Worm (Caenorhabditis elegans) whole organism, L4 larva: ENCODE measurements around the gene cku-80.
"Not testable (repeated sequence)": the region's sequence is repeated elsewhere in the genome, so short reads cannot be mapped to it uniquely, and the experiment has no call there.

Source experiments
- F44E2.7 ChIP-seq: fragments of 200-800 bp; sonication (Bioruptor generic); IDR thresholded peaks from 2 replicates; pipeline ENCODE4 v2.1.2; 2022; ENCODE audit warnings: missing genetic modification characterization, missing compliant biosample characterization
- T26A8.4 ChIP-seq: fragments of 200-800 bp; sonication (Bioruptor generic); IDR thresholded peaks from 2 replicates; pipeline ENCODE4 v1.3.6; 2022; ENCODE audit warnings: missing genetic modification characterization, missing compliant biosample characterization
- Y48G9A.11 ChIP-seq: fragments of 200-800 bp; sonication (Bioruptor generic); IDR thresholded peaks from 2 replicates; pipeline ENCODE4 v1.3.6; 2022; ENCODE audit warnings: missing genetic modification reagents, missing genetic modification characterization, missing compliant biosample characterization
- Y5F2A.4 ChIP-seq: fragments of 200-800 bp; sonication (Bioruptor generic); optimal IDR thresholded peaks from 2 replicates; lab custom pipeline; 2018; ENCODE audit warnings: mild to moderate bottlenecking, missing genetic modification characterization, missing compliant biosample characterization
- arid-1 ChIP-seq: fragments of 200-800 bp; sonication (Bioruptor generic); conservative IDR thresholded peaks from 2 replicates; pipeline ENCODE4 v1.3.6; 2022; ENCODE audit warnings: missing genetic modification reagents, missing genetic modification characterization, missing compliant biosample characterization
- ceh-20 ChIP-seq: fragments of 200-800 bp; sonication (Bioruptor generic); IDR thresholded peaks from 2 replicates; pipeline ENCODE4 v1.3.6; 2022; ENCODE audit warnings: missing genetic modification reagents, missing genetic modification characterization, missing compliant biosample characterization
- ceh-32 ChIP-seq: sonication (generic microtip); optimal IDR thresholded peaks from 2 replicates; lab custom pipeline; 2016; ENCODE audit warnings: mild to moderate bottlenecking, missing genetic modification characterization, missing compliant biosample characterization; ENCODE audit not compliant: poor library complexity
- ceh-82 ChIP-seq: sonication (generic microtip); optimal IDR thresholded peaks from 2 replicates; lab custom pipeline; 2017; ENCODE audit warnings: missing biosample characterization, missing genetic modification characterization
- daf-16 ChIP-seq, 3 experiments: sonication (generic microtip); optimal IDR thresholded peaks; 2 replicates each; lab custom pipeline; 2016 to 2017; ENCODE audit warnings: missing genetic modification characterization in 3 of 3, missing genetic modification reagents in 3 of 3, mild to moderate bottlenecking in 2 of 3, missing compliant biosample characterization in 2 of 3, missing biosample characterization in 1 of 3, moderate library complexity in 1 of 3
- daf-19 ChIP-seq: fragments of 200-800 bp; sonication (Bioruptor generic); conservative IDR thresholded peaks from 2 replicates; pipeline ENCODE4 v1.3.6; 2022; ENCODE audit warnings: missing genetic modification characterization, missing compliant biosample characterization
- dmd-8 ChIP-seq: fragments of 200-800 bp; sonication (Bioruptor generic); IDR thresholded peaks from 2 replicates; pipeline ENCODE4 v1.3.6; 2022; ENCODE audit warnings: missing genetic modification characterization, missing compliant biosample characterization
- dmd-9 ChIP-seq: fragments of 200-800 bp; sonication (Bioruptor generic); IDR thresholded peaks from 2 replicates; pipeline ENCODE4 v1.3.6; 2022; ENCODE audit warnings: missing genetic modification reagents, missing genetic modification characterization, missing compliant biosample characterization
- dpl-1 ChIP-seq: fragments of 150-350 bp; optimal IDR thresholded peaks from 2 replicates; lab custom pipeline; 2014; ENCODE audit warnings: missing biosample characterization, missing genetic modification reagents, missing genetic modification characterization
- duxl-1 ChIP-seq: sonication (generic microtip); optimal IDR thresholded peaks from 2 replicates; lab custom pipeline; 2016; ENCODE audit warnings: mild to moderate bottlenecking, missing genetic modification characterization, moderate library complexity, missing compliant biosample characterization; ENCODE audit not compliant: poor library complexity
- dve-1 ChIP-seq: sonication (generic microtip); optimal IDR thresholded peaks from 2 replicates; lab custom pipeline; 2017; ENCODE audit warnings: antibody characterized with exemption, mild to moderate bottlenecking, missing genetic modification characterization, missing compliant biosample characterization; ENCODE audit not compliant: insufficient read depth
- egl-43 ChIP-seq: fragments of 200-800 bp; sonication (Bioruptor generic); IDR thresholded peaks from 2 replicates; pipeline ENCODE4 v1.3.6; 2022; ENCODE audit warnings: missing genetic modification reagents, missing genetic modification characterization, missing compliant biosample characterization
- fkh-10 ChIP-seq: fragments of 150-350 bp; optimal IDR thresholded peaks from 2 replicates; lab custom pipeline; 2014; ENCODE audit warnings: missing biosample characterization, missing genetic modification reagents, missing genetic modification characterization
- hlh-11 ChIP-seq: fragments of 200-800 bp; sonication (Bioruptor generic); optimal IDR thresholded peaks from 2 replicates; lab custom pipeline; 2018; ENCODE audit warnings: mild to moderate bottlenecking, missing genetic modification characterization, missing compliant biosample characterization
- hlh-30 ChIP-seq: sonication (generic microtip); optimal IDR thresholded peaks from 2 replicates; lab custom pipeline; 2017; ENCODE audit warnings: antibody characterized with exemption, mild to moderate bottlenecking, missing genetic modification characterization, missing compliant biosample characterization; ENCODE audit not compliant: insufficient read depth
- lin-15B ChIP-seq: fragments of 150-350 bp; sonication (generic microtip); optimal IDR thresholded peaks from 3 replicates; lab custom pipeline; 2014; ENCODE audit warnings: missing biosample characterization, missing genetic modification characterization
- lin-38 ChIP-seq: fragments of 200-800 bp; sonication (Bioruptor generic); IDR thresholded peaks from 2 replicates; pipeline ENCODE4 v1.3.6; 2022; ENCODE audit warnings: missing genetic modification reagents, missing genetic modification characterization, missing compliant biosample characterization
- lin-39 ChIP-seq: fragments of 150-350 bp; optimal IDR thresholded peaks from 2 replicates; lab custom pipeline; 2014; ENCODE audit warnings: missing biosample characterization, missing genetic modification reagents, missing genetic modification characterization
- mdl-1 ChIP-seq, 2 experiments: fragments of 150-350 bp in 1 of 2; sonication (generic microtip) in 1 of 2; optimal IDR thresholded peaks; 2 replicates each; lab custom pipeline; 2014 to 2017; ENCODE audit warnings: missing biosample characterization in 2 of 2, missing genetic modification characterization in 2 of 2
- mes-2 ChIP-seq: sonication (generic microtip); optimal IDR thresholded peaks from 2 replicates; lab custom pipeline; 2016; ENCODE audit warnings: missing genotype, mild to moderate bottlenecking, missing genetic modification characterization, missing compliant biosample characterization; ENCODE audit not compliant: poor library complexity, severe bottlenecking
- mxl-2 ChIP-seq: fragments of 200-800 bp; sonication (Bioruptor generic); conservative IDR thresholded peaks from 2 replicates; pipeline ENCODE4 v1.3.6; 2022; ENCODE audit warnings: missing genetic modification reagents, missing genetic modification characterization, missing compliant biosample characterization
- nhr-102 ChIP-seq: sonication (generic microtip); optimal IDR thresholded peaks from 2 replicates; lab custom pipeline; 2016; ENCODE audit warnings: mild to moderate bottlenecking, missing genetic modification characterization, moderate library complexity, missing compliant biosample characterization
- nhr-111 ChIP-seq: fragments of 200-800 bp; sonication (Bioruptor generic); optimal IDR thresholded peaks from 2 replicates; lab custom pipeline; 2018; ENCODE audit warnings: mild to moderate bottlenecking, missing genetic modification characterization, missing compliant biosample characterization
- nhr-41 ChIP-seq: fragments of 200-800 bp; sonication (Bioruptor generic); IDR thresholded peaks from 2 replicates; pipeline ENCODE4 v1.3.6; 2022; ENCODE audit warnings: missing genetic modification reagents, missing genetic modification characterization, missing compliant biosample characterization
- nhr-42 ChIP-seq: fragments of 200-800 bp; sonication (Bioruptor generic); IDR thresholded peaks from 2 replicates; pipeline ENCODE4 v1.3.6; 2022; ENCODE audit warnings: missing genetic modification characterization, missing compliant biosample characterization
- pha-4 ChIP-seq, 2 experiments: fragments of 150-350 bp in 1 of 2; fragments of 200-800 bp in 1 of 2; sonication (Bioruptor generic) in 1 of 2; IDR thresholded peaks in 1 of 2; optimal IDR thresholded peaks in 1 of 2; 2 replicates each; pipeline versions ENCODE4 v1.3.6 to Lab custom; 2014 to 2022; ENCODE audit warnings: missing genetic modification characterization in 2 of 2, missing genetic modification reagents in 2 of 2, missing biosample characterization in 1 of 2, missing compliant biosample characterization in 1 of 2
- pqm-1 ChIP-seq: sonication (generic microtip); optimal IDR thresholded peaks from 2 replicates; lab custom pipeline; 2017; ENCODE audit warnings: missing biosample characterization, missing genetic modification characterization
- rbr-2 ChIP-seq: sonication (generic microtip); optimal IDR thresholded peaks from 2 replicates; lab custom pipeline; 2016; ENCODE audit warnings: missing genotype, missing genetic modification characterization, missing compliant biosample characterization
- sdz-12 ChIP-seq: fragments of 200-800 bp; sonication (Bioruptor generic); optimal IDR thresholded peaks from 2 replicates; lab custom pipeline; 2018; ENCODE audit warnings: mild to moderate bottlenecking, missing genetic modification characterization, missing compliant biosample characterization
- skn-1 ChIP-seq: fragments of 150-350 bp; optimal IDR thresholded peaks from 2 replicates; lab custom pipeline; 2014; ENCODE audit warnings: missing biosample characterization, missing genetic modification characterization
- spr-1 ChIP-seq: sonication (generic microtip); optimal IDR thresholded peaks from 2 replicates; lab custom pipeline; 2016; ENCODE audit warnings: mild to moderate bottlenecking, missing genetic modification characterization, missing compliant biosample characterization
- unc-39 ChIP-seq: sonication (generic microtip); optimal IDR thresholded peaks from 2 replicates; lab custom pipeline; 2017; ENCODE audit warnings: missing biosample characterization, missing genetic modification characterization
- unc-62 ChIP-seq, 3 experiments: fragments of 150-350 bp in 1 of 3; sonication (generic microtip); optimal IDR thresholded peaks in 2 of 3; peaks in 1 of 3; 1 replicate in 1 of 3; 2 replicates in 2 of 3; lab custom pipeline; 2014 to 2017; ENCODE audit warnings: missing biosample characterization in 3 of 3, missing genetic modification characterization in 3 of 3, missing genetic modification reagents in 3 of 3, missing genotype in 1 of 3
- zip-11 ChIP-seq: fragments of 200-800 bp; sonication (Bioruptor generic); IDR thresholded peaks from 2 replicates; pipeline ENCODE4 v1.3.6; 2022; ENCODE audit warnings: missing genetic modification characterization, missing compliant biosample characterization
- zip-2 ChIP-seq: fragments of 150-350 bp; optimal IDR thresholded peaks from 2 replicates; lab custom pipeline; 2014; ENCODE audit warnings: missing biosample characterization, missing genetic modification characterization
- ztf-7 ChIP-seq: fragments of 150-350 bp; optimal IDR thresholded peaks from 2 replicates; lab custom pipeline; 2014; ENCODE audit warnings: missing biosample characterization, missing genetic modification characterization

Gene cku-80

DNA sequence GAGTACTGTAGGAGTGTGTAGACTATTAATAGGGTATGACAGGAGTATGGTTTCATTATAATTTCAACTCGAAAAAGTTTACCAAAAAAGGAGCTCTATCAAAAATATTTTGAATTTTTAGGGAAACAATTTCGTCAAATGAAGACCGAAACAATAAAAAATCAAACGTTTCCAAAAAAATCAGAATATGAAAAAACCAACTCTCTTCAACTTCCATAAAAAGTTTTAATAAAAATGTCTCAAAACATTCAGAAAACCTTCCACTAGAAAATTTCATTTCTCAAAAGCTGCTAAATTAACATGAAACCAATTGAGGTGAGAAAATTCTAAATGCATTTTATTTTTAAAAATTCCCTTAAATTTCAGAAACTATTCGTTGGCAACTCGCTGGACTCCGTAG is 49.1 kb upstream of the cku-80 start, which contains the start of gene ckb-3:
TSS of gene ckb-3 (plus strand) at position 301 of the 400 bp plus-strand sequence.
- TF ChIP-seq unc-39 (tag; lab: Kevin White, UChicago): no peak
- no peak for TF ChIP-seq dpl-1 (GFP tag; lab: Kevin White, UChicago)
- no peak for TF ChIP-seq spr-1 (tag; lab: Kevin White, UChicago)
- no peak for TF ChIP-seq skn-1 (tag; lab: Kevin White, UChicago)
- no peak for TF ChIP-seq arid-1 (GFP tag; lab: Robert Waterston, UW)
- no peak for TF ChIP-seq ceh-82 (tag; lab: Kevin White, UChicago)

DNA sequence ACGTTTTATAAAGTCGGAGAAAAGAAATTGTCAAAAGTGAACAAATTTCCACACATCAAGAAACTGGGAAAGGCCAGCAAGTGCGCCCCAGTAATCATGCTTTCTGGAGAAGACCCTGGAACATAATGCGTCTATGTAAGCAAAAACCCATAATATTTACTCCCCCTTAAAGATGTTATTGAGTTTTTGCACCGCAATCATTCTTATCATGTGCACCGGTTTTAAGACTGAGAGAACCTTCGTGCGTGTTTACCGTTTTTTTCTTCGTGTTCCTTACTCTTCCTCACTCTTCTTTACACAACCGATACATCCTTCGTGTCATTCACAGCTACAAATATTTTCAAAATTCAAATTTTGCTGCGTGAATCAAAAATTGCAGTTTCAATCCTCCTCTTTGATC is 46.8 kb upstream of the cku-80 start:
- no peak for TF ChIP-seq Y5F2A.4 (GFP tag; lab: Kevin White, UChicago)
- TF ChIP-seq daf-16 (GFP tag; optimal IDR thresholded peaks at IDR 0.05; lab: Kevin White, UChicago): no peak
- peak; percentile 97 for TF ChIP-seq daf-16 (tag; optimal IDR thresholded peaks at IDR 0.05; lab: Kevin White, UChicago)
- TF ChIP-seq ceh-32: no peak

DNA sequence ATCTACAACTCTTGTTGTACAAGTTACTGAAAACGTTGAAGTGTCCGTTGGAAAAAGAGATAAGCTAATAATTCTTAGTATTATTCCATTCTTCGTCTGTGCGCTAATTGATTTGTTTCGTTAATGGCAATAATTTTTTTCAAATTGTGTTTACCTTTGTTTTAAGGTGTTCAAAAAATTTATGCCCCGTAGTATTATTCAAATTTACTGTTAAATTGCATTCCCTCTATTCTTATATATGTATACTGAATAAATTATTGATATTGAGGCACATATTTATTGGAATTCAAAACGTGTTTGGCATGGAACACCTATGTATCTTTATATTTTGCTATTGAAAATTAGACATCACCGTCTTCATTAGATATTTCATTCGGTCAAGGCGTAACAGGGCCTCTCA is 44.8 kb upstream of the cku-80 start, which contains the start of gene pals-26:
TSS of gene pals-26 (plus strand) at position 301 of the 400 bp plus-strand sequence.
- TF ChIP-seq zip-11 (GFP tag; lab: Robert Waterston, UW) (no peak), ceh-20 (GFP tag; lab: Robert Waterston, UW) (no peak), dve-1 (tag; lab: Kevin White, UChicago) (no peak), ztf-7 (tag; lab: Kevin White, UChicago) (no peak), daf-16 (GFP tag; optimal IDR thresholded peaks at IDR 0.05; lab: Kevin White, UChicago) (no peak), daf-16 (tag; optimal IDR thresholded peaks at IDR 0.05; lab: Kevin White, UChicago) (no peak), sdz-12 (GFP tag; lab: Kevin White, UChicago) (no peak), mdl-1 (tag; optimal IDR thresholded peaks at IDR 0.05; lab: Kevin White, UChicago) (no peak), egl-43 (GFP tag; lab: Robert Waterston, UW) (no peak), lin-15B (no peak), F44E2.7 (GFP tag; lab: Robert Waterston, UW) (no peak), lin-39 (no peak)

DNA sequence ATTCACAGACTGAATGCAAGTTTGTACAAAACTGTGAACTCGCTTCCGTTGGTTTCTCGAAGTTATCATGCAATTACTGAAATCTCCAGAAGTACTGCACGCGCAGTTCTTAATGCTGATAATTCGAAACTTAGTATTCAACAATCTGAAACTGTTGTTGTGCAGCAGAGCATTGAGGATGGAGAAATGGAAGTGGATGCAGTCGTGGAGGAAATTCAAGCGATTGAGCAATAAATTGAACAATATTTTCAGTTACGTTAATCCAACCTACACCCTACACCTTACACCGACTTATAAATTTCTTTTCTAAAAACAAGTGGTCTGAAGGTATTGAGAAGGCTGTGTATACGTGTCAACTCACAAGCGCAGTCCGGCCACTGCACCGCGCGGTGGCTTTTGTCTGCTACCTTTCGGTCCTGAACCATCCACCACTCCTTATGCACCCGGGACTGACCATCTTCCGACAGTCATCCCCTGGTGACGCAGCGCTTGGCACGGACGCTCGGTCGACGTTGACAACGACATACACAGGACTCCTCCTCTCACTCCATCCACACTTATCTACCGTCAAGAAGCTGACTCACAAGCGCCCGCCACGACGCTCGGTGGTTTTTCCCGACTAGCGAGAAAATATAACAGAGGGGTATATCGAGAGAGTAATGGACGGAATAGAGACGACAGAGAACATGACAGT is 40.9 kb upstream of the cku-80 start:
- TF ChIP-seq ceh-20 (GFP tag; lab: Robert Waterston, UW) (peak; percentile 73), mes-2 (tag; lab: Kevin White, UChicago) (peak; percentile 62), T26A8.4 (GFP tag; lab: Robert Waterston, UW) (peak; percentile 89), nhr-42 (GFP tag; lab: Robert Waterston, UW) (peak; percentile 68), fkh-10 (peak; percentile 4), mxl-2 (GFP tag; lab: Robert Waterston, UW) (0 out of 2 replicates have a peak, but pooled peaks have one; percentile 56), duxl-1 (tag; lab: Kevin White, UChicago) (peak; percentile 79), hlh-11 (tag; lab: Kevin White, UChicago) (peak; percentile 78), lin-38 (peak; percentile 72), egl-43 (GFP tag; lab: Robert Waterston, UW) (peak; percentile 79), nhr-111 (GFP tag; lab: Kevin White, UChicago) (peak; percentile 69), dmd-8 (GFP tag; lab: Robert Waterston, UW) (peak; percentile 75; the same call in 1 of the 2 replicates), arid-1 (GFP tag; lab: Robert Waterston, UW) (peak; percentile 68), nhr-41 (GFP tag; lab: Robert Waterston, UW) (peak; percentile 78), Y5F2A.4 (GFP tag; lab: Kevin White, UChicago) (peak; percentile 19), daf-19 (GFP tag; lab: Robert Waterston, UW) (0 out of 2 replicates have a peak, but pooled peaks have one; percentile 57), dmd-9 (0 out of 2 replicates have a peak, but pooled peaks have one; percentile 30), Y48G9A.11 (GFP tag; lab: Robert Waterston, UW) (0 out of 2 replicates have a peak, but pooled peaks have one; percentile 7), hlh-30 (tag; lab: Kevin White, UChicago) (peak; percentile 34), rbr-2 (tag; lab: Kevin White, UChicago) (peak; percentile 69), pqm-1 (peak; percentile 70), zip-2 (tag; lab: Kevin White, UChicago) (peak; percentile 45), pha-4 (GFP tag; IDR thresholded peaks at IDR 0.05; lab: Robert Waterston, UW) (peak; percentile 82), unc-62 (GFP tag; optimal IDR thresholded peaks at IDR 0.05 in 1 of 2; lab: Kevin White, UChicago) (peak in 1 of 2 experiments; percentile 66), spr-1 (tag; lab: Kevin White, UChicago) (peak; percentile 77), nhr-102 (tag; lab: Kevin White, UChicago) (peak; percentile 61)
- TF ChIP-seq pha-4, unc-62 (tag; optimal IDR thresholded peaks at IDR 0.05; lab: Kevin White, UChicago): not testable (repeated sequence)
